Fruit fly (Drosophila melanogaster): Measurements from ENCODE around the gene Sdic3.
"Not testable (repeated sequence)": the region's sequence is repeated elsewhere in the genome, so short reads cannot be mapped to it uniquely, and the experiment has no call there.

DNA sequence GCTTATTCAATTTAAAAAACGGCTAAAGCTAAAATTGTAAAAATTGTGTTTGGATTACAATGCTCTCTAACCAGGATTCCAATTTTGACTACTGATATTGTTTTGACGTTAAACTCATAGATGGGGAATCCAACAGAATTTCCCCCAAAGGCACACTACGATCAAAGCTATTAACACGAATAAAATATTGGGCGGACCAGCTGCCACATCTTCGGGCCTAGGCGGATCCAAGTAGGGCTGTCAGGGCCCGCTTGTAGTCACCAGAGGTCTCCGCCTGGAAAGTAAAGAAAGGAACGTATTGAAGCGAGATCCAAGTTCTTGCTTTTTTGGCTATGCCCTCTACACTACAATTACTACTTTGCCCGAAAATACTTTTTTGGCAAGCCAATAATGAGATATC lies 30.9 kb upstream of the Sdic3 start, which contains the start of gene Sdic4:
- not testable (repeated sequence) for TF ChIP-seq gem (tag; optimal IDR thresholded peaks at IDR 0.05); CG3407 (GFP tag; optimal IDR thresholded peaks at IDR 0.05); chm (GFP tag; IDR thresholded peaks at IDR 0.05); peb (GFP tag; IDR thresholded peaks at IDR 0.05); h (optimal IDR thresholded peaks at IDR 0.05); lov (optimal IDR thresholded peaks at IDR 0.05); lov (GFP tag; IDR thresholded peaks at IDR 0.05)
